Worm (Caenorhabditis elegans): ENCODE data around the gene K08D9.2.

Gene K08D9.2

ce11 chrV:3273156-3273555 lies 45.7 kb downstream of the K08D9.2 start, which contains the start of gene T28A11.20:
T28A11.20 (minus strand) TSS chrV:3273256.
- no peak for TF ChIP-seq attf-5 (GFP tag; optimal IDR thresholded peaks at IDR 0.05)
- TF ChIP-seq F52B5.7 (tag; optimal IDR thresholded peaks at IDR 0.05), result no peak
- no peak for TF ChIP-seq ccch-3 (GFP tag; optimal IDR thresholded peaks at IDR 0.05)
- no peak for TF ChIP-seq tlf-1 (GFP tag; optimal IDR thresholded peaks at IDR 0.05)
- no peak for TF ChIP-seq ceh-40 (GFP tag; IDR thresholded peaks at IDR 0.05)
- no peak for TF ChIP-seq madf-3 (GFP tag; IDR thresholded peaks at IDR 0.05)
- no peak for TF ChIP-seq akir-1 (GFP tag; optimal IDR thresholded peaks at IDR 0.05)
- no peak for TF ChIP-seq F57A8.1 (GFP tag; optimal IDR thresholded peaks at IDR 0.05)
- TF ChIP-seq nhr-120 (GFP tag; IDR thresholded peaks at IDR 0.05), result no peak
- no peak for TF ChIP-seq F33H1.4 (GFP tag; IDR thresholded peaks at IDR 0.05)
- TF ChIP-seq unc-130 (GFP tag; optimal IDR thresholded peaks at IDR 0.05), result no peak
- TF ChIP-seq tbp1 (GFP tag; optimal IDR thresholded peaks at IDR 0.05), result no peak
- TF ChIP-seq lir-1 (GFP tag; conservative IDR thresholded peaks at IDR 0.05), result no peak
- TF ChIP-seq die-1 (tag; optimal IDR thresholded peaks at IDR 0.05), result no peak
- no peak for TF ChIP-seq madf-6 (GFP tag; IDR thresholded peaks at IDR 0.05)
- no peak for TF ChIP-seq let-526 (GFP tag; IDR thresholded peaks at IDR 0.05)
- no peak for TF ChIP-seq Y53G8AR.9 (GFP tag; conservative IDR thresholded peaks at IDR 0.05)
- TF ChIP-seq ztf-26 (tag; optimal IDR thresholded peaks at IDR 0.05), result no peak
- TF ChIP-seq nhr-90 (tag; optimal IDR thresholded peaks at IDR 0.05), result no peak
- TF ChIP-seq Y95B8A.8 (GFP tag; IDR thresholded peaks at IDR 0.05), result no peak

- TF ChIP-seq repo-1 (tag; optimal IDR thresholded peaks at IDR 0.05), result no peak
- no peak for TF ChIP-seq lag-1 (GFP tag; IDR thresholded peaks at IDR 0.05)
- no peak for TF ChIP-seq F55B11.4 (tag; optimal IDR thresholded peaks at IDR 0.05; ENCODE audit: borderline replicate concordance, insufficient read depth)
- no peak for TF ChIP-seq lsl-1 (GFP tag; optimal IDR thresholded peaks at IDR 0.05)
- no peak for TF ChIP-seq Y53F4B.3 (GFP tag; IDR thresholded peaks at IDR 0.05)
- TF ChIP-seq ztf-22 (GFP tag; optimal IDR thresholded peaks at IDR 0.05), result no peak
- no peak for TF ChIP-seq xnd-1 (tag; optimal IDR thresholded peaks at IDR 0.05)
- no peak for TF ChIP-seq Y95B8A.8 (GFP tag; IDR thresholded peaks at IDR 0.05)
These were observed 46.2 kb downstream of the K08D9.2 start, which contains the start of gene T28A11.4 for ce11 chrV:3273577-3274100. T28A11.4 (plus strand) TSS chrV:3274050.

DNA sequence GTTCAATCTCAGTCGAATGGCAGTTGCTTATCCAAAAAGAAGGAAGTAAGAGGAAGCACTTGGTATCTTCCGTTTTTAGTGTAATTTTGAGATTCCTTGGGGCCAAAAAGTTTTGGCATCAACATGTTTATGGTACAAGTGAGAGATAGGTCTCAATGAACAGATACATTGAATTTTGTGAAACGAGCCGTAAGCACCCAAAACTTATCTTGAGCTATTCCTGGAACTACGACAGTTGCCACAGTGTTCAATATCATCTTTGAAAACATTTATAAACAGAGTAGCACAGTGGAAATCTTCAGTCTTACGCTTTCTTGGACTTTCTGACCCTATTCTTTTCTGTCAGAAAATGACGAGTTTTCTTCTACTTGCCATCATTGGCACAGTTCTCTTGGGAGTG lies 47.6 kb downstream of the K08D9.2 start, which contains the start of gene T28A11.3:
T28A11.3 (plus strand) TSS at position 301 of the 400 bp plus-strand sequence.
- TF ChIP-seq F22D6.2 (tag; optimal IDR thresholded peaks at IDR 0.05), result no peak
- TF ChIP-seq egrh-3 (GFP tag; IDR thresholded peaks at IDR 0.05), result no peak
- TF ChIP-seq athp-1 (tag; optimal IDR thresholded peaks at IDR 0.05), result no peak
- TF ChIP-seq hmg-20 (GFP tag; IDR thresholded peaks at IDR 0.05), result no peak
- TF ChIP-seq nhr-120 (GFP tag; IDR thresholded peaks at IDR 0.05), result no peak
- no peak for TF ChIP-seq B0035.1 (tag; optimal IDR thresholded peaks at IDR 0.05)
- TF ChIP-seq F57C9.4 (tag; optimal IDR thresholded peaks at IDR 0.05), result no peak
- TF ChIP-seq T26A5.8 (tag; optimal IDR thresholded peaks at IDR 0.05), result no peak
- TF ChIP-seq lin-35 (GFP tag; optimal IDR thresholded peaks at IDR 0.05), result no peak
- no peak for TF ChIP-seq hlh-12 (tag; optimal IDR thresholded peaks at IDR 0.05)
- TF ChIP-seq mes-4 (tag; optimal IDR thresholded peaks at IDR 0.05), result no peak
- TF ChIP-seq dox-1 (GFP tag; IDR thresholded peaks at IDR 0.05), result no peak
- TF ChIP-seq K12H6.12 (tag; optimal IDR thresholded peaks at IDR 0.05), result no peak
- TF ChIP-seq pbrm-1 (GFP tag; IDR thresholded peaks at IDR 0.05), result no peak
- no peak for TF ChIP-seq T07F8.4 (tag; optimal IDR thresholded peaks at IDR 0.05)
- no peak for TF ChIP-seq mel-28 (tag; optimal IDR thresholded peaks at IDR 0.05; ENCODE audit: borderline replicate concordance)
- no peak for TF ChIP-seq F57A8.1 (GFP tag; optimal IDR thresholded peaks at IDR 0.05)
- no peak for TF ChIP-seq efl-1 (GFP tag; optimal IDR thresholded peaks at IDR 0.05)

All from whole organism, young adult.